Worm (Caenorhabditis elegans) whole organism, young adult: Measurements from ENCODE around the gene C13C4.6.
A peak's percentile ranks its signal among the peaks of the same experiment; 100 is the strongest.

ENCODE experiments used
- F10E7.11 ChIP-seq: sonication (generic microtip); optimal IDR thresholded peaks from 2 replicates; lab custom pipeline; 2017; ENCODE audit warnings: mild to moderate bottlenecking, missing genetic modification characterization, moderate library complexity, missing compliant biosample characterization
- F22D6.2 ChIP-seq: sonication (generic microtip); optimal IDR thresholded peaks from 2 replicates; lab custom pipeline; 2016; ENCODE audit warnings: mild to moderate bottlenecking, missing genetic modification characterization, missing compliant biosample characterization
- F52B5.7 ChIP-seq: sonication (generic microtip); optimal IDR thresholded peaks from 2 replicates; lab custom pipeline; 2016; ENCODE audit warnings: mild to moderate bottlenecking, missing genetic modification characterization, missing compliant biosample characterization
- F57A8.1 ChIP-seq: fragments of 200-800 bp; sonication (Bioruptor generic); optimal IDR thresholded peaks from 2 replicates; lab custom pipeline; 2018; ENCODE audit warnings: mild to moderate bottlenecking, missing genetic modification characterization, moderate library complexity, missing compliant biosample characterization
- F57C9.4 ChIP-seq: sonication (generic microtip); optimal IDR thresholded peaks from 2 replicates; lab custom pipeline; 2017; ENCODE audit warnings: mild to moderate bottlenecking, missing genetic modification characterization, missing compliant biosample characterization
- T07F8.4 ChIP-seq: sonication (generic microtip); optimal IDR thresholded peaks from 2 replicates; lab custom pipeline; 2016; ENCODE audit warnings: mild to moderate bottlenecking, missing genetic modification characterization, moderate library complexity, missing compliant biosample characterization
- T26A5.8 ChIP-seq: sonication (generic microtip); optimal IDR thresholded peaks from 2 replicates; lab custom pipeline; 2016; ENCODE audit warnings: missing genetic modification characterization, missing compliant biosample characterization
- Y53F4B.3 ChIP-seq: fragments of 200-800 bp; sonication (Bioruptor generic); IDR thresholded peaks from 2 replicates; pipeline ENCODE4 v1.3.6; 2022; ENCODE audit warnings: missing genetic modification reagents, missing genetic modification characterization, missing compliant biosample characterization
- Y53G8AR.9 ChIP-seq: fragments of 200-800 bp; sonication (Bioruptor generic); conservative IDR thresholded peaks from 2 replicates; pipeline ENCODE4 v1.3.6; 2022; ENCODE audit warnings: missing genetic modification reagents, missing genetic modification characterization, missing compliant biosample characterization
- Y67H2A.10 ChIP-seq: fragments of 200-800 bp; sonication (Bioruptor generic); conservative IDR thresholded peaks from 2 replicates; pipeline ENCODE4 v1.3.6; 2022; ENCODE audit warnings: missing genetic modification reagents, missing genetic modification characterization, missing compliant biosample characterization
- ZK185.1 ChIP-seq: sonication (generic microtip); optimal IDR thresholded peaks from 2 replicates; lab custom pipeline; 2016; ENCODE audit warnings: mild to moderate bottlenecking, missing genetic modification characterization, missing compliant biosample characterization; ENCODE audit not compliant: poor library complexity, severe bottlenecking
- attf-3 ChIP-seq: fragments of 200-800 bp; sonication (Bioruptor generic); conservative IDR thresholded peaks from 2 replicates; pipeline ENCODE4 v1.3.6; 2022; ENCODE audit warnings: missing genetic modification reagents, missing genetic modification characterization, missing compliant biosample characterization
- attf-5 ChIP-seq: fragments of 200-800 bp; sonication (Bioruptor generic); optimal IDR thresholded peaks from 2 replicates; lab custom pipeline; 2018; ENCODE audit warnings: mild to moderate bottlenecking, missing genetic modification characterization, missing compliant biosample characterization
- bed-2 ChIP-seq: fragments of 200-800 bp; sonication (Bioruptor generic); IDR thresholded peaks from 2 replicates; pipeline ENCODE4 v1.3.6; 2022; ENCODE audit warnings: missing genetic modification reagents, missing genetic modification characterization, missing compliant biosample characterization
- chd-7 ChIP-seq: sonication (generic microtip); optimal IDR thresholded peaks from 2 replicates; lab custom pipeline; 2016; ENCODE audit warnings: mild to moderate bottlenecking, missing genetic modification characterization, moderate library complexity, missing compliant biosample characterization
- die-1 ChIP-seq: sonication (generic microtip); optimal IDR thresholded peaks from 2 replicates; lab custom pipeline; 2016; ENCODE audit warnings: missing genotype, mild to moderate bottlenecking, missing genetic modification characterization, missing compliant biosample characterization
- dox-1 ChIP-seq: fragments of 200-800 bp; sonication (Bioruptor generic); IDR thresholded peaks from 2 replicates; pipeline ENCODE4 v1.3.6; 2022; ENCODE audit warnings: missing genetic modification reagents, missing genetic modification characterization, missing compliant biosample characterization
- egrh-3 ChIP-seq: fragments of 200-800 bp; sonication (Bioruptor generic); IDR thresholded peaks from 2 replicates; pipeline ENCODE4 v1.3.6; 2022; ENCODE audit warnings: missing genetic modification reagents, missing genetic modification characterization, missing compliant biosample characterization
- ekl-4 ChIP-seq: fragments of 200-800 bp; sonication (Bioruptor generic); IDR thresholded peaks from 2 replicates; pipeline ENCODE4 v1.3.6; 2022; ENCODE audit warnings: missing genetic modification reagents, missing genetic modification characterization, missing compliant biosample characterization
- hmg-20 ChIP-seq: fragments of 200-800 bp; sonication (Bioruptor generic); IDR thresholded peaks from 2 replicates; pipeline ENCODE4 v1.3.6; 2022; ENCODE audit warnings: missing genetic modification reagents, missing genetic modification characterization, missing compliant biosample characterization
- lir-1 ChIP-seq: fragments of 200-800 bp; sonication (Bioruptor generic); conservative IDR thresholded peaks from 2 replicates; pipeline ENCODE4 v1.3.6; 2022; ENCODE audit warnings: missing genetic modification reagents, missing genetic modification characterization, missing compliant biosample characterization
- lsy-27 ChIP-seq: sonication (generic microtip); optimal IDR thresholded peaks from 2 replicates; lab custom pipeline; 2017; ENCODE audit warnings: missing genetic modification characterization, mild to moderate bottlenecking, missing compliant biosample characterization, antibody characterized with exemption, missing genotype, borderline replicate concordance; ENCODE audit not compliant: insufficient read depth
- madf-10 ChIP-seq: sonication (generic microtip); optimal IDR thresholded peaks from 2 replicates; lab custom pipeline; 2016; ENCODE audit warnings: mild to moderate bottlenecking, missing genetic modification characterization, missing compliant biosample characterization
- mxl-1 ChIP-seq: sonication (generic microtip); optimal IDR thresholded peaks from 2 replicates; lab custom pipeline; 2016; ENCODE audit warnings: missing genetic modification characterization, missing compliant biosample characterization
- nhr-120 ChIP-seq: fragments of 200-800 bp; sonication (Bioruptor generic); IDR thresholded peaks from 2 replicates; pipeline ENCODE4 v1.3.6; 2022; ENCODE audit warnings: missing genetic modification characterization, missing compliant biosample characterization
- nhr-90 ChIP-seq: sonication (generic microtip); optimal IDR thresholded peaks from 2 replicates; lab custom pipeline; 2016; ENCODE audit warnings: missing genotype, mild to moderate bottlenecking, missing genetic modification characterization, missing compliant biosample characterization
- rcor-1 ChIP-seq: fragments of 200-800 bp; sonication (Bioruptor generic); IDR thresholded peaks from 2 replicates; pipeline ENCODE4 v1.3.6; 2022; ENCODE audit warnings: missing genetic modification reagents, missing genetic modification characterization, missing compliant biosample characterization
- repo-1 ChIP-seq: sonication (generic microtip); optimal IDR thresholded peaks from 2 replicates; lab custom pipeline; 2017; ENCODE audit warnings: mild to moderate bottlenecking, missing genetic modification characterization, missing compliant biosample characterization
- snpc-4 ChIP-seq, 5 experiments: fragments of 150-350 bp in 1 of 5; sonication (generic microtip) in 4 of 5; optimal IDR thresholded peaks; 2 replicates each; lab custom pipeline; 2014 to 2018; ENCODE audit warnings: missing genetic modification characterization in 5 of 5, missing biosample characterization in 3 of 5, antibody characterized with exemption in 2 of 5, mild to moderate bottlenecking in 2 of 5, missing compliant biosample characterization in 2 of 5, missing genotype in 2 of 5, moderate library complexity in 2 of 5, missing genetic modification reagents in 1 of 5
- tlf-1 ChIP-seq: fragments of 200-800 bp; sonication (Bioruptor generic); optimal IDR thresholded peaks from 2 replicates; lab custom pipeline; 2018; ENCODE audit warnings: mild to moderate bottlenecking, missing genetic modification characterization, missing compliant biosample characterization
- unc-62 ChIP-seq: fragments of 150-350 bp; optimal IDR thresholded peaks from 2 replicates; lab custom pipeline; 2014; ENCODE audit warnings: missing biosample characterization, missing genetic modification reagents, missing genetic modification characterization
- ztf-18 ChIP-seq: sonication (generic microtip); optimal IDR thresholded peaks from 2 replicates; lab custom pipeline; 2016; ENCODE audit warnings: missing genotype, mild to moderate bottlenecking, missing genetic modification characterization, missing compliant biosample characterization
- ztf-22 ChIP-seq: fragments of 200-800 bp; sonication (Bioruptor generic); optimal IDR thresholded peaks from 2 replicates; lab custom pipeline; 2018; ENCODE audit warnings: mild to moderate bottlenecking, missing genetic modification characterization, moderate library complexity, missing compliant biosample characterization
- ztf-25 ChIP-seq: fragments of 200-800 bp; sonication (Bioruptor generic); IDR thresholded peaks from 2 replicates; pipeline ENCODE4 v1.3.6; 2022; ENCODE audit warnings: missing genetic modification reagents, missing genetic modification characterization, missing compliant biosample characterization
- ztf-26 ChIP-seq: sonication (generic microtip); optimal IDR thresholded peaks from 2 replicates; lab custom pipeline; 2017; ENCODE audit warnings: missing genetic modification characterization, missing compliant biosample characterization
- ztf-28 ChIP-seq: fragments of 200-800 bp; sonication (Bioruptor generic); IDR thresholded peaks from 2 replicates; pipeline ENCODE4 v1.3.6; 2022; ENCODE audit warnings: missing genetic modification reagents, missing genetic modification characterization, missing compliant biosample characterization
- ztf-6 ChIP-seq: fragments of 200-800 bp; sonication (Bioruptor generic); IDR thresholded peaks from 2 replicates; pipeline ENCODE4 v1.3.6; 2022; ENCODE audit warnings: missing genetic modification reagents, missing genetic modification characterization, missing compliant biosample characterization

C13C4.6 gene

DNA sequence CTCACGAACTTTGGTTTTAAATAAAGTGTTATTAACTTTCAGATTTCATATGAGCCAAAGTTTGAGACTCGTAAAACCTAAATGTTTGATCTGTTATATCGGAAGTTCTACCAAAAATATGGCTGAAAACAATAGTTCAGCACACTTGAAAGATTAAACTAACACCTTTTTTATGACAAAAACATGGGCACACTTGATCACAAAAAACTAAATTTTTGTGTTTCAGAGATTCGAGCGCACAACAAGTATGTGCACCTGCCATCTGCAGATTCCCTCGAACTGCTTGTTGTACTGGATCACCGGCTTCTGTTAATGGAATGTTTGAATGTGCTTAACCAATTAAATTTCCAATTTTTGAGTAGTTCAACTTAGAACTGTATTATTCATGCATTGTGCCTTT is 32.4 kb downstream of the C13C4.6 start:
- no peak for TF ChIP-seq Y53G8AR.9 (GFP tag; lab: Robert Waterston, UW)
- no peak for TF ChIP-seq ztf-22 (GFP tag; lab: Kevin White, UChicago)
- no peak for TF ChIP-seq repo-1 (tag; lab: Kevin White, UChicago)
- no peak for TF ChIP-seq T26A5.8 (tag; lab: Kevin White, UChicago)
- no peak for TF ChIP-seq ztf-25 (GFP tag; lab: Robert Waterston, UW)
- no peak for TF ChIP-seq F22D6.2 (tag; lab: Kevin White, UChicago)
- no peak for TF ChIP-seq dox-1 (GFP tag; lab: Robert Waterston, UW)
- TF ChIP-seq Y67H2A.10 (GFP tag; lab: Robert Waterston, UW) = no peak
- no peak for TF ChIP-seq ztf-26 (tag; lab: Kevin White, UChicago)
- no peak for TF ChIP-seq tlf-1
- TF ChIP-seq ztf-28 (GFP tag; lab: Robert Waterston, UW) = no peak
- TF ChIP-seq chd-7 (tag; lab: Kevin White, UChicago) = no peak
- TF ChIP-seq lsy-27 (tag; lab: Kevin White, UChicago) = no peak
- TF ChIP-seq bed-2 = no peak
- no peak for TF ChIP-seq F57A8.1 (GFP tag; lab: Kevin White, UChicago)
- no peak for TF ChIP-seq F10E7.11 (tag; lab: Kevin White, UChicago)
- no peak for TF ChIP-seq nhr-90 (tag; lab: Kevin White, UChicago)
- no peak for TF ChIP-seq mxl-1 (tag; lab: Kevin White, UChicago)

DNA sequence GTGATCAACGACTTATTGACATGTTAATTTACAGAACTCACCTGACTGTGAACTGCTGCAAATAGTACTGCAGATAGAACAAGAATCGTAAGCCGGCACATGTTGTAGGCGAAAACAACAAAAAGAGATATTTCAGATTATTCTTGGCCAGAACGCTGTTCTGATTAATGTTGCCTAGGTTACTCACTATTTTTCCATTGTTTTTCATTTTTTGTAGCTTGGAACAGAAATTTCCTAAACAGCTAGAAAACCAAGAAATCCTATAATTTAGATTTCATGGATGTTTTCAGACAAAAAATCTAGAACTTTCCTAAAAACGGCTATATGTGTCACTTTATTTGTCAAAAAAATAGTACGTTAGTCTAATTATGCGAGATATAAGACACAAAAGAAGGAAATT is 33.2 kb downstream of the C13C4.6 start, which contains the start of gene C27A7.9:
TSS of gene C27A7.9 (minus strand) at position 101 of the 400 bp plus-strand sequence.
- TF ChIP-seq F57C9.4 (tag; lab: Kevin White, UChicago) = no peak
- no peak for TF ChIP-seq die-1
- no peak for TF ChIP-seq Y53F4B.3
- TF ChIP-seq T07F8.4 (tag; lab: Kevin White, UChicago) = no peak
- TF ChIP-seq attf-3 = no peak
- TF ChIP-seq nhr-120 (GFP tag; lab: Robert Waterston, UW) = no peak
- no peak for TF ChIP-seq madf-10 (tag; lab: Kevin White, UChicago)
- TF ChIP-seq unc-62 (GFP tag; lab: Kevin White, UChicago) = no peak
- no peak for TF ChIP-seq F52B5.7 (tag; lab: Kevin White, UChicago)
- no peak for TF ChIP-seq hmg-20 (GFP tag; lab: Robert Waterston, UW)
- no peak for TF ChIP-seq lir-1 (GFP tag; lab: Robert Waterston, UW)
- no peak for TF ChIP-seq rcor-1 (GFP tag; lab: Robert Waterston, UW)
- no peak for TF ChIP-seq ZK185.1 (tag; lab: Kevin White, UChicago)
- no peak for TF ChIP-seq ekl-4
- TF ChIP-seq attf-5 (GFP tag; lab: Kevin White, UChicago) = no peak
- no peak for TF ChIP-seq ztf-18 (tag; lab: Kevin White, UChicago)
- TF ChIP-seq lsy-27 (tag; lab: Kevin White, UChicago) = no peak
- TF ChIP-seq snpc-4 (GFP tag; optimal IDR thresholded peaks at IDR 0.05; lab: Kevin White, UChicago) = no peak
- TF ChIP-seq snpc-4 (tag; optimal IDR thresholded peaks at IDR 0.05; lab: Kevin White, UChicago) = no peak

- TF ChIP-seq ztf-6 (0 out of 2 replicates have a peak, but pooled peaks have one; percentile 19), tlf-1 (no peak), egrh-3 (GFP tag; lab: Robert Waterston, UW) (0 out of 2 replicates have a peak, but pooled peaks have one; percentile 21)
These were observed 37.0 kb downstream of the C13C4.6 start for ce11 chrV:12158377-12158776.
